Worm (Caenorhabditis elegans): ENCODE results near the gene T16A9.5.

Gene T16A9.5

DNA sequence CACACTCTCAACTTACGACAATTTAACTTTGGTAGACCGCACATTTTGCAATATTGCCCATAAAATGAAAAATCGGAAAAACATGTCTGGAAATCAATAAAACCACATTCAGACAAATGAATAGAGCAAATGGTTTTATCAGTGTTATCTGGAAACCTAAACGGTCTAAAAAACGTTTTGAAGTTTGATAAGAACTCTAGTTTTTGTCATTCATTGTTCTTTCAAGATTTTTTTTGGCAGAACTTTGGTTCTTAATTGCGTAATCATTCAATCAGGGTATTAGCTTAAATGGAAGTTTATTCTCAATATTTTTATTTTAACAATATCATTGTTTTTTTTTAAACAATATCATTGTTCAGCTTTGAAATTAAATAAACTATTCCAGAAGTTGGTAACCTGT is 39.8 kb downstream of the T16A9.5 start, which contains the start of gene cest-2.2:
Gene cest-2.2, minus strand, starts transcription at position 140 of the 400 bp plus-strand sequence.
- no peak for TF ChIP-seq sdc-2 (tag; optimal IDR thresholded peaks at IDR 0.05)
- TF ChIP-seq elt-2 (tag; optimal IDR thresholded peaks at IDR 0.05): peak; percentile 55

- TF ChIP-seq ama-1 (optimal IDR thresholded peaks at IDR 0.05) (no peak), pag-3 (tag; optimal IDR thresholded peaks at IDR 0.05; ENCODE audit: borderline replicate concordance) (no peak), npax-4 (tag; optimal IDR thresholded peaks at IDR 0.05) (no peak), ceh-34 (tag; optimal IDR thresholded peaks at IDR 0.05) (no peak), C38D4.7 (GFP tag; optimal IDR thresholded peaks at IDR 0.05) (no peak), ceh-48 (tag; optimal IDR thresholded peaks at IDR 0.05) (no peak), pqm-1 (tag; optimal IDR thresholded peaks at IDR 0.05) (no peak), fax-1 (tag; optimal IDR thresholded peaks at IDR 0.05) (no peak), nfya-1 (tag; optimal IDR thresholded peaks at IDR 0.05) (no peak), hlh-6 (tag; optimal IDR thresholded peaks at IDR 0.05) (no peak), madf-2 (tag; optimal IDR thresholded peaks at IDR 0.05) (no peak), sox-4 (tag; optimal IDR thresholded peaks at IDR 0.05) (no peak), nhr-232 (tag; optimal IDR thresholded peaks at IDR 0.05) (no peak), elt-4 (tag; optimal IDR thresholded peaks at IDR 0.05) (no peak), pax-1 (tag; optimal IDR thresholded peaks at IDR 0.05) (no peak), fkh-10 (GFP tag; optimal IDR thresholded peaks at IDR 0.05) (no peak), gmeb-2 (tag; optimal IDR thresholded peaks at IDR 0.05) (no peak)
These were observed 43.7 kb downstream of the T16A9.5 start, which contains the start of gene cest-2.1 for ce11 chrV:14171284-14171683. Gene cest-2.1 (minus strand): TSS chrV:14171481.

DNA sequence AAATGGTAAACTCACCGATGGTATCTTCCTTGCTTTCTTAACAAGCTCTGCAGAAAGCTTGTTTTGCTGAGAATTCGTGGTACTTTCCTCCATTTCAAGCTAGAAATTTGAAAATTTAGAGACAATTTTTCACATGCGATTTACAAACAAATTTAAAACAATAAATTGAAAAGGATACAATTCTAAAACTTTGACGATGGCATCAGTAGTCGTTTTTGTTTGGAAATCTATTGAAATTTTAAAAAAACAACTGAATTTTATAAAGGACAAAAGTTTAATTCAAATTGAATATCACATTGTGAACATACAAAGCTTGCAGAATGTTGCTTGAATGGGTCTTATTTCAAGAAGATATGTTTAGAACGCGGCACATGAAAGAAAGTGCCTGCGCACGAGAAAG is 47.4 kb downstream of the T16A9.5 start, which contains the start of gene ocam-1:
Gene ocam-1, minus strand, starts transcription at position 101 of the 400 bp plus-strand sequence.
- no peak for TF ChIP-seq fax-1 (tag; optimal IDR thresholded peaks at IDR 0.05)
- TF ChIP-seq tbx-2 (tag; optimal IDR thresholded peaks at IDR 0.05): no peak
- no peak for TF ChIP-seq ttx-3 (tag; optimal IDR thresholded peaks at IDR 0.05)
- no peak for TF ChIP-seq elt-2 (tag; optimal IDR thresholded peaks at IDR 0.05)
- TF ChIP-seq ref-2 (tag; optimal IDR thresholded peaks at IDR 0.05): no peak
- TF ChIP-seq dmd-4 (tag; optimal IDR thresholded peaks at IDR 0.05; ENCODE audit: borderline replicate concordance): no peak
- no peak for TF ChIP-seq ceh-24 (tag; optimal IDR thresholded peaks at IDR 0.05)
- no peak for TF ChIP-seq ceh-9 (tag; optimal IDR thresholded peaks at IDR 0.05)
- TF ChIP-seq ceh-2 (tag; optimal IDR thresholded peaks at IDR 0.05): no peak
- no peak for TF ChIP-seq rnt-1 (tag; optimal IDR thresholded peaks at IDR 0.05)
- no peak for TF ChIP-seq Y22D7AL.16 (tag; optimal IDR thresholded peaks at IDR 0.05)
- no peak for TF ChIP-seq unc-86 (tag; optimal IDR thresholded peaks at IDR 0.05)
- TF ChIP-seq lim-6 (tag; optimal IDR thresholded peaks at IDR 0.05): no peak
- TF ChIP-seq pha-4 (tag; optimal IDR thresholded peaks at IDR 0.05): no peak
- TF ChIP-seq ceh-30 (tag; optimal IDR thresholded peaks at IDR 0.05): no peak
- TF ChIP-seq ceh-19 (GFP tag; optimal IDR thresholded peaks at IDR 0.05): no peak
- TF ChIP-seq sox-4 (tag; optimal IDR thresholded peaks at IDR 0.05): no peak
- no peak for TF ChIP-seq ets-4 (tag; optimal IDR thresholded peaks at IDR 0.05)

ce11 chrV:14166630-14167029 is 48.4 kb downstream of the T16A9.5 start, which contains the start of gene cest-1.1:
Gene cest-1.1 (minus strand): TSS chrV:14166730.
- no peak for TF ChIP-seq ama-1 (optimal IDR thresholded peaks at IDR 0.05)
- no peak for TF ChIP-seq ceh-2 (tag; optimal IDR thresholded peaks at IDR 0.05)
- no peak for TF ChIP-seq unc-55 (GFP tag; optimal IDR thresholded peaks at IDR 0.05)
- TF ChIP-seq sox-4 (tag; optimal IDR thresholded peaks at IDR 0.05): no peak
- no peak for TF ChIP-seq ceh-18 (tag; optimal IDR thresholded peaks at IDR 0.05)
- TF ChIP-seq pag-3 (tag; optimal IDR thresholded peaks at IDR 0.05; ENCODE audit: borderline replicate concordance): no peak
- no peak for TF ChIP-seq lin-11 (tag; optimal IDR thresholded peaks at IDR 0.05)
- TF ChIP-seq F13H6.1 (tag; optimal IDR thresholded peaks at IDR 0.05): no peak
- TF ChIP-seq ref-2 (tag; optimal IDR thresholded peaks at IDR 0.05): no peak
- no peak for TF ChIP-seq pat-9 (tag; optimal IDR thresholded peaks at IDR 0.05)
- no peak for TF ChIP-seq unc-42 (tag; optimal IDR thresholded peaks at IDR 0.05)
- no peak for TF ChIP-seq pha-4 (tag; optimal IDR thresholded peaks at IDR 0.05)
- TF ChIP-seq odd-2 (tag; optimal IDR thresholded peaks at IDR 0.05): no peak
- no peak for TF ChIP-seq ztf-16 (tag; optimal IDR thresholded peaks at IDR 0.05)
- no peak for TF ChIP-seq ceh-48 (tag; optimal IDR thresholded peaks at IDR 0.05)

Measured in whole organism, late embryonic.